Fruit fly (Drosophila melanogaster) whole organism, wandering third instar larva: ENCODE results near the gene CG1637.
A peak's percentile ranks its signal among the peaks of the same experiment; 100 is the strongest.

ENCODE experiments used
- Abd-B ChIP-seq: fragments of >200 bp; optimal IDR thresholded peaks from 2 replicates; lab custom pipeline; 2017; ENCODE audit warnings: missing biosample characterization, missing genetic modification characterization
- CG9705 ChIP-seq: fragments of 200-800 bp; sonication (Bioruptor generic); optimal IDR thresholded peaks from 2 replicates; lab custom pipeline; 2018; ENCODE audit warnings: missing biosample characterization, mild to moderate bottlenecking, missing genetic modification characterization
- CrebA ChIP-seq: fragments of 200-800 bp; sonication (Bioruptor generic); optimal IDR thresholded peaks from 2 replicates; lab custom pipeline; 2016; ENCODE audit warnings: missing biosample characterization, mild to moderate bottlenecking, missing genetic modification characterization, borderline replicate concordance
- Dif ChIP-seq: fragments of 200-275, 200-300 bp; sonication (Bioruptor generic); optimal IDR thresholded peaks from 2 replicates; lab custom pipeline; 2018; ENCODE audit warnings: missing biosample characterization, missing genetic modification characterization; ENCODE audit not compliant: partially characterized antibody
- GATAd ChIP-seq: sonication (Bioruptor generic); optimal IDR thresholded peaks from 2 replicates; lab custom pipeline; 2016; ENCODE audit warnings: missing biosample characterization, missing genetic modification characterization
- HLH106 ChIP-seq: fragments of 200-800 bp; optimal IDR thresholded peaks from 3 replicates; lab custom pipeline; 2019; ENCODE audit warnings: missing biosample characterization, mild to moderate bottlenecking, missing genetic modification characterization, moderate library complexity
- Hr78 ChIP-seq: fragments of >200 bp; optimal IDR thresholded peaks from 2 replicates; lab custom pipeline; 2017; ENCODE audit warnings: missing biosample characterization, missing genetic modification characterization
- Hr83 ChIP-seq: fragments of 200-300 bp; sonication (Bioruptor generic); optimal IDR thresholded peaks from 2 replicates; lab custom pipeline; 2016; ENCODE audit warnings: missing biosample characterization, mild to moderate bottlenecking, missing genetic modification characterization, moderate library complexity; ENCODE audit not compliant: poor library complexity, severe bottlenecking
- Jra ChIP-seq: sonication (Bioruptor generic); optimal IDR thresholded peaks from 2 replicates; lab custom pipeline; 2016; ENCODE audit warnings: missing biosample characterization, missing genetic modification characterization
- Mio ChIP-seq: sonication (Bioruptor generic); optimal IDR thresholded peaks from 2 replicates; lab custom pipeline; 2016; ENCODE audit warnings: missing biosample characterization, missing genetic modification characterization
- Myc ChIP-seq: fragments of >200 bp; optimal IDR thresholded peaks from 2 replicates; lab custom pipeline; 2017
- N ChIP-seq: fragments of >200 bp; optimal IDR thresholded peaks from 2 replicates; lab custom pipeline; 2018; ENCODE audit warnings: missing biosample characterization, missing external identifiers, missing genetic modification characterization
- OdsH ChIP-seq: fragments of 200-800 bp; sonication (Bioruptor generic); optimal IDR thresholded peaks from 2 replicates; lab custom pipeline; 2016; ENCODE audit warnings: missing biosample characterization, mild to moderate bottlenecking, missing genetic modification characterization
- Rel ChIP-seq, 2 experiments: fragments of 200-800 bp; sonication (Bioruptor generic) in 1 of 2; optimal IDR thresholded peaks; 2 replicates in 1 of 2; 3 replicates in 1 of 2; lab custom pipeline; 2016 to 2019; ENCODE audit warnings: mild to moderate bottlenecking in 2 of 2, missing biosample characterization in 2 of 2, missing genetic modification characterization in 2 of 2, moderate library complexity in 1 of 2
- Sp1 ChIP-seq: fragments of 200-800 bp; sonication (Bioruptor generic); optimal IDR thresholded peaks from 3 replicates; lab custom pipeline; 2019; ENCODE audit warnings: missing biosample characterization, mild to moderate bottlenecking, missing genetic modification characterization, moderate library complexity
- Vsx2 ChIP-seq: fragments of 200-300, 225-300 bp; sonication (Bioruptor generic); optimal IDR thresholded peaks from 2 replicates; lab custom pipeline; 2018; ENCODE audit warnings: missing biosample characterization, missing genetic modification characterization; ENCODE audit not compliant: partially characterized antibody
- br ChIP-seq: fragments of 200-800 bp; sonication (Bioruptor generic); optimal IDR thresholded peaks from 2 replicates; lab custom pipeline; 2016; ENCODE audit warnings: missing biosample characterization, missing genetic modification characterization
- dmrt93B ChIP-seq: fragments of 200-800 bp; sonication (Bioruptor generic); optimal IDR thresholded peaks from 2 replicates; lab custom pipeline; 2018; ENCODE audit warnings: missing biosample characterization, mild to moderate bottlenecking, missing genetic modification characterization
- dsf ChIP-seq: sonication (Bioruptor generic); optimal IDR thresholded peaks from 2 replicates; lab custom pipeline; 2016; ENCODE audit warnings: missing biosample characterization, missing genetic modification characterization, borderline replicate concordance
- ey ChIP-seq: fragments of 200-800 bp; sonication (Bioruptor generic); optimal IDR thresholded peaks from 2 replicates; lab custom pipeline; 2016; ENCODE audit warnings: missing biosample characterization, missing genetic modification characterization
- foxo ChIP-seq, 2 experiments: fragments of 200-800 bp; sonication (Bioruptor generic); optimal IDR thresholded peaks; 2 replicates in 1 of 2; 3 replicates in 1 of 2; lab custom pipeline; 2016 to 2017; ENCODE audit warnings: missing biosample characterization in 2 of 2, missing genetic modification characterization in 2 of 2
- fru ChIP-seq: fragments of 200-800 bp; sonication (Bioruptor generic); optimal IDR thresholded peaks from 3 replicates; lab custom pipeline; 2016; ENCODE audit warnings: missing biosample characterization, mild to moderate bottlenecking, missing genetic modification characterization
- h ChIP-seq: fragments of 200-800 bp; sonication (Bioruptor generic); optimal IDR thresholded peaks from 3 replicates; lab custom pipeline; 2016; ENCODE audit warnings: missing biosample characterization, mild to moderate bottlenecking, missing genetic modification characterization
- jim ChIP-seq: fragments of 175-275, 200-325 bp; sonication (Bioruptor generic); optimal IDR thresholded peaks from 2 replicates; lab custom pipeline; 2016; ENCODE audit warnings: missing biosample characterization, mild to moderate bottlenecking, missing genetic modification characterization
- psq ChIP-seq: fragments of 200-800 bp; sonication (Bioruptor generic); optimal IDR thresholded peaks from 3 replicates; lab custom pipeline; 2017; ENCODE audit warnings: missing biosample characterization, mild to moderate bottlenecking, missing genetic modification characterization, moderate library complexity
- rgr ChIP-seq: fragments of 200-800 bp; sonication (Bioruptor generic); optimal IDR thresholded peaks from 3 replicates; lab custom pipeline; 2016; ENCODE audit warnings: missing biosample characterization, mild to moderate bottlenecking, missing genetic modification characterization
- sage ChIP-seq: fragments of 200-800 bp; sonication (Bioruptor generic); optimal IDR thresholded peaks from 2 replicates; lab custom pipeline; 2016; ENCODE audit warnings: missing biosample characterization, mild to moderate bottlenecking, missing genetic modification characterization
- sv ChIP-seq: fragments of 200-800 bp; sonication (Bioruptor generic); optimal IDR thresholded peaks from 3 replicates; lab custom pipeline; 2016; ENCODE audit warnings: missing biosample characterization, missing genetic modification characterization
- tai ChIP-seq: sonication (Bioruptor generic); optimal IDR thresholded peaks from 2 replicates; lab custom pipeline; 2016; ENCODE audit warnings: missing biosample characterization, missing genetic modification characterization
- usp ChIP-seq: fragments of >200 bp; optimal IDR thresholded peaks from 2 replicates; lab custom pipeline; 2017; ENCODE audit warnings: missing biosample characterization, missing genetic modification characterization
- woc ChIP-seq: sonication (Bioruptor generic); optimal IDR thresholded peaks from 2 replicates; lab custom pipeline; 2016; ENCODE audit warnings: missing biosample characterization, mild to moderate bottlenecking, missing genetic modification characterization

CG1637 gene

DNA sequence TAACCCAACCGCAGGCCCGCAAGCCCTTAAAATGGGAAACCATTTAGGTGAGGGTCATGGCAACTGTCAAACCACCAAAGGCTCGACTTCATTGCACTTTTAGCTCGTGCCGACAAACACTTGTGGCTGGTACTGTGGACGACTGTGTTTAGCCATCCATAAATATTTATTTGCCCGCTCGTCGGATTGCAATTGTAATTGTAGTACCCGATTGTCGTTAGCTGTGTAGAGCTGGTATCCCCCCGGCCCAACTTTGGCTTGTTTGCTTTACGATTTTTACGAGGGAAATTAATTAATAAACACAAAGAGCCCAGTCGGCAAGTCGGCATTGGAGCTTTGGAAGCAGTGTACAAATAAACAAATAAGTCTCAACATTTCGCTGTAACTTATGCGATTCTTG lies 32.4 kb downstream of the CG1637 start:
- TF ChIP-seq Dif (GFP tag; lab: Kevin White, UChicago): no peak
- TF ChIP-seq Rel (GFP tag; optimal IDR thresholded peaks at IDR 0.05; lab: Kevin White, UChicago): no peak
- peak; percentile 33 for TF ChIP-seq Rel (tag; optimal IDR thresholded peaks at IDR 0.05; lab: Kevin White, UChicago)

DNA sequence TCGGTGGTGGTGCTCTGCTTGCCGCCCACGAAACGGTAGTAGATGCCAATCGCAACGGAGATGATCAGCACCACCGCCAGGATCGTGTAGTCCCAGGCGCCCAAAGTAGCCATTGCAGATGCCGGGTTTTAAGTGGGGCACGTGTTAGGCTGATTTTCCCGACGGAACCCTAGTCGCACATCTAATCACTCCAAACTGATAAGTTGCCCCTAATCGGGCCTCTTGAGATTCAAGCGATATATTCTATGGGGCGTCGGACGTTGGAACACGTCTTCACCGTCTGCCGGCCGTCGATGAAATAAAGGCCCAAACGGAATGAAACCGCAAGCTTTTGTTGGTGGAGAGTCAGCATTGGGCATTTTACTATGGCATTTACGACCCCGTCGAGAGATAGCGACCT lies 32.9 kb downstream of the CG1637 start, which contains the start of gene CG32669:
TSS of gene CG32669 (minus strand) at position 275 of the 400 bp plus-strand sequence.
- no peak for TF ChIP-seq woc
- no peak for TF ChIP-seq tai
- TF ChIP-seq Rel (GFP tag; optimal IDR thresholded peaks at IDR 0.05; lab: Kevin White, UChicago): no peak
- TF ChIP-seq Rel (tag; optimal IDR thresholded peaks at IDR 0.05; lab: Kevin White, UChicago): no peak
- TF ChIP-seq OdsH (GFP tag; lab: Kevin White, UChicago): no peak
- no peak for TF ChIP-seq dsf (GFP tag; lab: Kevin White, UChicago)
- TF ChIP-seq dmrt93B (GFP tag; lab: Kevin White, UChicago): no peak

- TF ChIP-seq Myc (lab: Kevin White, UChicago) (peak; percentile 59), woc (peak; percentile 2), tai (no peak), Sp1 (peak; percentile 34), sv (GFP tag; lab: Kevin White, UChicago) (no peak), ey (peak; percentile 23), br (GFP tag; lab: Kevin White, UChicago) (peak; percentile 2), sage (GFP tag; lab: Kevin White, UChicago) (no peak), psq (GFP tag; lab: Kevin White, UChicago) (no peak), Vsx2 (GFP tag; lab: Kevin White, UChicago) (no peak), h (GFP tag; lab: Kevin White, UChicago) (peak; percentile 2), CrebA (GFP tag; lab: Kevin White, UChicago) (no peak), GATAd (GFP tag; lab: Kevin White, UChicago) (no peak), Hr78 (GFP tag; lab: Kevin White, UChicago) (no peak), foxo (GFP tag; optimal IDR thresholded peaks at IDR 0.05; lab: Kevin White, UChicago) (peak in 1 of 2 experiments; percentile 34), Abd-B (GFP tag; lab: Kevin White, UChicago) (no peak), HLH106 (tag; lab: Kevin White, UChicago) (peak; percentile 40), fru (GFP tag; lab: Kevin White, UChicago) (no peak), rgr (no peak)
- TF ChIP-seq, all 38 proteins: peak for 8
Measured at dm6 chrX:10841717-10842255, 35.9 kb downstream of the CG1637 start, which contains the start of gene CG15209. Gene CG15209, plus strand, starts transcription at chrX:10842205.

- TF ChIP-seq usp (GFP tag; lab: Kevin White, UChicago) (no peak), N (GFP tag; lab: Kevin White, UChicago) (peak; percentile 16), Jra (GFP tag; lab: Kevin White, UChicago) (peak; percentile 14), foxo (GFP tag; optimal IDR thresholded peaks at IDR 0.05; lab: Kevin White, UChicago) (no peak), Mio (no peak), Myc (lab: Kevin White, UChicago) (peak; percentile 16), GATAd (GFP tag; lab: Kevin White, UChicago) (no peak), br (GFP tag; lab: Kevin White, UChicago) (peak; percentile 3), ey (no peak), CrebA (GFP tag; lab: Kevin White, UChicago) (no peak), tai (no peak), jim (no peak), sage (GFP tag; lab: Kevin White, UChicago) (no peak)
Measured at dm6 chrX:10840892-10841564, 36.7 kb downstream of the CG1637 start.

DNA sequence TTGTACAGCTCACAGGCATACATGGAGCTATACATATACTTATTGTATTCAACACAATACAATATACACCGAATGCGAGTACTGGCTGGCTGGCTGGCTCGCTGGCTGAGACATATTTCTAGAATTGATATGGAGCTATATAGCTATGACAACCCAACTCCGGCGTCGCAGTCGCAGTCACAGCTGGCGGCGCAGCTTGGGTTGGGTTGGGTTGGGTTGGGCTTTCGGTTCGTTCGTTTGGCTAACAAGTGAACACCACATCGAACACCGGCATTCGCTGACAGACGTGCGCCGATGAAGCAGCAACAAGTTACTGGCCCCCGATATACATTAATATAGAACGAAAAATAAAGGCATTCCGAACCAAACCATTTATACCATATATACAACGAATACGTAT lies 38.7 kb downstream of the CG1637 start, which contains the start of gene CG15210:
TSS of gene CG15210 (plus strand) at position 269 of the 400 bp plus-strand sequence.
- TF ChIP-seq CG9705 (GFP tag; lab: Kevin White, UChicago) (no peak), Sp1 (no peak), Hr83 (peak; percentile 21)
